Worm (Caenorhabditis elegans) whole organism, mixed stage, embryonic: ENCODE results near the gene C02B10.6.

Experiments used
- ham-2 ChIP-seq: fragments of 200-800 bp; sonication (Bioruptor generic); optimal IDR thresholded peaks from 2 replicates; lab custom pipeline; 2018; ENCODE audit warnings: mild to moderate bottlenecking, missing genetic modification characterization, missing compliant biosample characterization
- mab-5 ChIP-seq: fragments of 150-350 bp; optimal IDR thresholded peaks from 2 replicates; lab custom pipeline; 2014; ENCODE audit warnings: missing biosample characterization, missing genetic modification characterization
- mep-1 ChIP-seq: fragments of 150-350 bp; optimal IDR thresholded peaks from 2 replicates; lab custom pipeline; 2017; ENCODE audit warnings: missing biosample characterization, missing genetic modification reagents, missing genetic modification characterization, inconsistent platforms
- pha-4 ChIP-seq: fragments of 150-350 bp; optimal IDR thresholded peaks from 2 replicates; lab custom pipeline; 2018; ENCODE audit warnings: missing biosample characterization, missing genetic modification reagents, missing genetic modification characterization
- ztf-11 ChIP-seq: fragments of 150-350 bp; optimal IDR thresholded peaks from 2 replicates; lab custom pipeline; 2014; ENCODE audit warnings: missing biosample characterization, missing genetic modification characterization

- TF ChIP-seq pha-4 (tag; lab: Kevin White, UChicago) (no peak), ham-2 (GFP tag; lab: Kevin White, UChicago) (no peak), mep-1 (tag; lab: Kevin White, UChicago) (no peak), mab-5 (tag; lab: Kevin White, UChicago) (no peak), ztf-11 (tag; lab: Kevin White, UChicago) (no peak)
These were observed 39.3 kb upstream of the C02B10.6 start for ce11 chrIV:5031346-5031745.
